Worm (Caenorhabditis elegans) whole organism, late embryonic: Measurements from ENCODE around the gene F23F12.13.

Experiments
- C38D4.7 ChIP-seq: fragments of 200-800 bp; sonication (Bioruptor generic); optimal IDR thresholded peaks from 2 replicates; lab custom pipeline; 2018; ENCODE audit warnings: mild to moderate bottlenecking, missing genetic modification characterization, moderate library complexity, missing compliant biosample characterization
- F13H6.1 ChIP-seq: sonication (generic microtip); optimal IDR thresholded peaks from 2 replicates; lab custom pipeline; 2016; ENCODE audit warnings: missing genetic modification characterization, missing compliant biosample characterization
- ahr-1 ChIP-seq: sonication (generic microtip); optimal IDR thresholded peaks from 2 replicates; lab custom pipeline; 2016; ENCODE audit warnings: missing genetic modification characterization, missing compliant biosample characterization
- ama-1 ChIP-seq: fragments of 150-350 bp; optimal IDR thresholded peaks from 2 replicates; lab custom pipeline; 2014
- ceh-19 ChIP-seq: fragments of 200-800 bp; sonication (Bioruptor generic); optimal IDR thresholded peaks from 2 replicates; lab custom pipeline; 2018; ENCODE audit warnings: mild to moderate bottlenecking, missing genetic modification characterization, missing compliant biosample characterization
- ceh-24 ChIP-seq: sonication (generic microtip); optimal IDR thresholded peaks from 2 replicates; lab custom pipeline; 2016; ENCODE audit warnings: mild to moderate bottlenecking, missing genetic modification characterization, missing compliant biosample characterization
- ceh-30 ChIP-seq: fragments of 150-350 bp; optimal IDR thresholded peaks from 2 replicates; lab custom pipeline; 2014; ENCODE audit warnings: missing biosample characterization, missing genetic modification characterization
- ceh-34 ChIP-seq: sonication (generic microtip); optimal IDR thresholded peaks from 2 replicates; lab custom pipeline; 2016; ENCODE audit warnings: mild to moderate bottlenecking, missing genetic modification characterization, missing compliant biosample characterization
- ceh-45 ChIP-seq: fragments of 200-800 bp; sonication (Bioruptor generic); IDR thresholded peaks from 2 replicates; pipeline ENCODE4 v1.3.6; 2022; ENCODE audit warnings: missing genetic modification reagents, missing genetic modification characterization, missing compliant biosample characterization
- ceh-48 ChIP-seq: sonication (generic microtip); optimal IDR thresholded peaks from 2 replicates; lab custom pipeline; 2016; ENCODE audit warnings: missing genetic modification characterization, inconsistent platforms, missing compliant biosample characterization
- che-1 ChIP-seq: sonication (generic microtip); optimal IDR thresholded peaks from 2 replicates; lab custom pipeline; 2016; ENCODE audit warnings: mild to moderate bottlenecking, missing genetic modification characterization, missing compliant biosample characterization
- dmd-4 ChIP-seq: sonication (generic microtip); optimal IDR thresholded peaks from 2 replicates; lab custom pipeline; 2016; ENCODE audit warnings: borderline replicate concordance, missing genetic modification characterization, missing compliant biosample characterization
- elt-4 ChIP-seq: sonication (generic microtip); optimal IDR thresholded peaks from 2 replicates; lab custom pipeline; 2016; ENCODE audit warnings: missing genetic modification characterization, missing compliant biosample characterization
- fkh-6 ChIP-seq: sonication (generic microtip); optimal IDR thresholded peaks from 2 replicates; lab custom pipeline; 2016; ENCODE audit warnings: missing genetic modification characterization, missing compliant biosample characterization
- hlh-13 ChIP-seq: fragments of 200-800 bp; sonication (Bioruptor generic); optimal IDR thresholded peaks from 2 replicates; lab custom pipeline; 2018; ENCODE audit warnings: mild to moderate bottlenecking, missing genetic modification characterization, missing compliant biosample characterization
- hlh-15 ChIP-seq: sonication (generic microtip); optimal IDR thresholded peaks from 2 replicates; lab custom pipeline; 2016; ENCODE audit warnings: missing genetic modification characterization, missing compliant biosample characterization
- hlh-6 ChIP-seq: sonication (generic microtip); optimal IDR thresholded peaks from 2 replicates; lab custom pipeline; 2016; ENCODE audit warnings: missing genotype, missing genetic modification characterization, missing compliant biosample characterization
- hlh-8 ChIP-seq: sonication (generic microtip); optimal IDR thresholded peaks from 2 replicates; lab custom pipeline; 2016; ENCODE audit warnings: missing genotype, missing genetic modification characterization, missing compliant biosample characterization
- madf-2 ChIP-seq: sonication (generic microtip); optimal IDR thresholded peaks from 2 replicates; lab custom pipeline; 2017; ENCODE audit warnings: missing genetic modification characterization, missing compliant biosample characterization
- nfya-1 ChIP-seq: sonication (generic microtip); optimal IDR thresholded peaks from 2 replicates; lab custom pipeline; 2017; ENCODE audit warnings: missing genetic modification characterization, mild to moderate bottlenecking, missing compliant biosample characterization, antibody characterized with exemption, moderate library complexity
- nhr-232 ChIP-seq: sonication (generic microtip); optimal IDR thresholded peaks from 2 replicates; lab custom pipeline; 2016; ENCODE audit warnings: missing genetic modification characterization, missing compliant biosample characterization
- npax-4 ChIP-seq: sonication (generic microtip); optimal IDR thresholded peaks from 2 replicates; lab custom pipeline; 2016; ENCODE audit warnings: missing genetic modification characterization, missing compliant biosample characterization
- pag-3 ChIP-seq: sonication (generic microtip); optimal IDR thresholded peaks from 2 replicates; lab custom pipeline; 2016; ENCODE audit warnings: missing compliant biosample characterization, missing genetic modification characterization, borderline replicate concordance
- pat-9 ChIP-seq: fragments of 200-800 bp; sonication (Bioruptor generic); optimal IDR thresholded peaks from 2 replicates; lab custom pipeline; 2018; ENCODE audit warnings: mild to moderate bottlenecking, missing genetic modification characterization, moderate library complexity, missing compliant biosample characterization
- pax-1 ChIP-seq: fragments of 150-350 bp; optimal IDR thresholded peaks from 2 replicates; lab custom pipeline; 2014; ENCODE audit warnings: missing biosample characterization, missing genetic modification characterization
- ref-2 ChIP-seq: sonication (generic microtip); optimal IDR thresholded peaks from 2 replicates; lab custom pipeline; 2016; ENCODE audit warnings: missing genetic modification characterization, missing compliant biosample characterization
- rnt-1 ChIP-seq: sonication (generic microtip); optimal IDR thresholded peaks from 2 replicates; lab custom pipeline; 2016; ENCODE audit warnings: missing genetic modification characterization, missing compliant biosample characterization
- sdc-2 ChIP-seq: sonication (generic microtip); optimal IDR thresholded peaks from 2 replicates; lab custom pipeline; 2016; ENCODE audit warnings: missing genotype, missing genetic modification characterization, missing compliant biosample characterization
- sox-2 ChIP-seq: fragments of 200-800 bp; sonication (Bioruptor generic); IDR thresholded peaks from 2 replicates; pipeline ENCODE4 v1.3.6; 2022; ENCODE audit warnings: missing genetic modification reagents, missing genetic modification characterization, missing compliant biosample characterization
- syd-9 ChIP-seq: sonication (generic microtip); optimal IDR thresholded peaks from 2 replicates; lab custom pipeline; 2016; ENCODE audit warnings: mild to moderate bottlenecking, missing genetic modification characterization, moderate library complexity, missing compliant biosample characterization
- tbx-2 ChIP-seq: sonication (generic microtip); optimal IDR thresholded peaks from 2 replicates; lab custom pipeline; 2016; ENCODE audit warnings: missing genetic modification characterization, missing compliant biosample characterization
- tbx-7 ChIP-seq: sonication (generic microtip); optimal IDR thresholded peaks from 2 replicates; lab custom pipeline; 2016; ENCODE audit warnings: missing genotype, missing genetic modification characterization, missing compliant biosample characterization
- zip-5 ChIP-seq: sonication (generic microtip); optimal IDR thresholded peaks from 2 replicates; lab custom pipeline; 2016; ENCODE audit warnings: missing genetic modification characterization, missing compliant biosample characterization

Gene F23F12.13

ce11 chrIII:6467005-6467404 is 28.5 kb upstream of the F23F12.13 start, which contains the start of gene T26A5.2:
TSS of gene T26A5.2 (plus strand) at chrIII:6467305.
- no peak for TF ChIP-seq tbx-7 (tag; lab: Kevin White, UChicago)
- TF ChIP-seq dmd-4 (tag; lab: Kevin White, UChicago), result no peak
- TF ChIP-seq hlh-8 (tag; lab: Kevin White, UChicago), result no peak
- TF ChIP-seq madf-2 (tag; lab: Kevin White, UChicago), result no peak
- TF ChIP-seq zip-5 (tag; lab: Kevin White, UChicago), result no peak
- no peak for TF ChIP-seq C38D4.7
- no peak for TF ChIP-seq che-1

- TF ChIP-seq ceh-19 (GFP tag; lab: Kevin White, UChicago) (no peak), sdc-2 (tag; lab: Kevin White, UChicago) (no peak), tbx-2 (tag; lab: Kevin White, UChicago) (no peak), madf-2 (tag; lab: Kevin White, UChicago) (no peak), npax-4 (tag; lab: Kevin White, UChicago) (no peak), rnt-1 (tag; lab: Kevin White, UChicago) (no peak), che-1 (no peak), elt-4 (no peak), fkh-6 (no peak), hlh-15 (no peak), hlh-6 (no peak), pat-9 (no peak), pag-3 (tag; lab: Kevin White, UChicago) (no peak), ceh-30 (tag; lab: Kevin White, UChicago) (no peak), hlh-13 (GFP tag; lab: Kevin White, UChicago) (no peak), ahr-1 (tag; lab: Kevin White, UChicago) (no peak)
Measured at ce11 chrIII:6471451-6471850, 24.0 kb upstream of the F23F12.13 start, which contains the start of gene wht-6. TSS of gene wht-6 (plus strand) at chrIII:6471751.

- TF ChIP-seq ref-2 (tag; lab: Kevin White, UChicago) (peak; percentile 71), ama-1 (lab: Kevin White, UChicago) (no peak), pat-9 (no peak), pax-1 (tag; lab: Kevin White, UChicago) (no peak)
Measured at ce11 chrIII:6476380-6476779, 19.1 kb upstream of the F23F12.13 start.

ce11 chrIII:6478256-6479004 is 17.0 kb upstream of the F23F12.13 start, which contains the start of gene zip-8:
TSS of gene zip-8 (plus strand) at chrIII:6478955.
- no peak for TF ChIP-seq npax-4 (tag; lab: Kevin White, UChicago)
- no peak for TF ChIP-seq ceh-45
- no peak for TF ChIP-seq hlh-13 (GFP tag; lab: Kevin White, UChicago)
- no peak for TF ChIP-seq C38D4.7
- TF ChIP-seq rnt-1 (tag; lab: Kevin White, UChicago), result no peak
- no peak for TF ChIP-seq syd-9
- no peak for TF ChIP-seq tbx-2 (tag; lab: Kevin White, UChicago)
- TF ChIP-seq nhr-232 (tag; lab: Kevin White, UChicago), result no peak
- TF ChIP-seq madf-2 (tag; lab: Kevin White, UChicago), result no peak
- no peak for TF ChIP-seq zip-5 (tag; lab: Kevin White, UChicago)
- no peak for TF ChIP-seq ceh-24 (tag; lab: Kevin White, UChicago)
- TF ChIP-seq ceh-34 (tag; lab: Kevin White, UChicago), result no peak
- no peak for TF ChIP-seq che-1
- no peak for TF ChIP-seq F13H6.1
- no peak for TF ChIP-seq nfya-1 (tag; lab: Kevin White, UChicago)
- no peak for TF ChIP-seq elt-4

ce11 chrIII:6479439-6479838 is 16.0 kb upstream of the F23F12.13 start:
- TF ChIP-seq rnt-1 (tag; lab: Kevin White, UChicago), result no peak
- no peak for TF ChIP-seq fkh-6
- TF ChIP-seq ceh-45, result no peak
- no peak for TF ChIP-seq sox-2 (GFP tag; lab: Robert Waterston, UW)
- TF ChIP-seq ceh-48, result no peak
- TF ChIP-seq ama-1 (lab: Kevin White, UChicago), result no peak
